Worm (Caenorhabditis elegans) whole organism, midembryonic: ENCODE results near the gene irld-6.

Source experiments
- tab-1 ChIP-seq: fragments of 200-800 bp; sonication (Bioruptor generic); IDR thresholded peaks from 2 replicates; pipeline ENCODE4 v1.3.6; 2022; ENCODE audit warnings: missing genetic modification characterization, missing compliant biosample characterization
- ztf-23 ChIP-seq: fragments of 200-800 bp; sonication (Bioruptor generic); IDR thresholded peaks from 2 replicates; pipeline ENCODE4 v1.3.6; 2022; ENCODE audit warnings: missing genetic modification reagents, missing genetic modification characterization, missing compliant biosample characterization

DNA sequence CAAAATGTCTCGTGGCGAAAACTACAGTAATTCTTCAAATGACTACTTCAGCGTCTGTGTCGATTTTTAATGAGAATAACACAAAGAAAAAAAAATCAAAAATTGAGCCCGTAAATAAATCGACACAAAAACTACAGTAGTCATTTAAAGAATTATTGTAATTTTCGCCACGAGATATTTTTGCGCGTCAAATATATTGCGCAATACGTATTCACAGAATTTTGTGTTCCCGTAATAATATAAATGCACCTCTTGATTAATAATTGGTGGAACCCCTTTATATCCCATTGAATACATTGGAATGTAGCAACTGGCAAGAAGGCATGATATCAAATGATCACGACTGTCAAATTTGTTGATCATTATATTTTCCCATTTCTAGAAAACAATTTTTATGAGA is 12.3 kb upstream of the irld-6 start:
- TF ChIP-seq ztf-23 (GFP tag; lab: Robert Waterston, UW) (no peak), tab-1 (GFP tag; lab: Robert Waterston, UW) (no peak)
